Fruit fly (Drosophila melanogaster) whole organism, prepupa: ENCODE results near the gene RpL6.

Experiments used
- Blimp-1 ChIP-seq: fragments of 200-800 bp; sonication (Bioruptor generic); optimal IDR thresholded peaks from 3 replicates; lab custom pipeline; 2017; ENCODE audit warnings: missing biosample characterization, missing genetic modification characterization, mild to moderate bottlenecking, moderate library complexity, missing genetic modification reagents
- CG15336 ChIP-seq: fragments of 200-800 bp; sonication (Bioruptor generic); IDR thresholded peaks from 2 replicates; pipeline ENCODE4 v1.3.6; 2022; ENCODE audit warnings: missing biosample characterization, missing genetic modification characterization

DNA sequence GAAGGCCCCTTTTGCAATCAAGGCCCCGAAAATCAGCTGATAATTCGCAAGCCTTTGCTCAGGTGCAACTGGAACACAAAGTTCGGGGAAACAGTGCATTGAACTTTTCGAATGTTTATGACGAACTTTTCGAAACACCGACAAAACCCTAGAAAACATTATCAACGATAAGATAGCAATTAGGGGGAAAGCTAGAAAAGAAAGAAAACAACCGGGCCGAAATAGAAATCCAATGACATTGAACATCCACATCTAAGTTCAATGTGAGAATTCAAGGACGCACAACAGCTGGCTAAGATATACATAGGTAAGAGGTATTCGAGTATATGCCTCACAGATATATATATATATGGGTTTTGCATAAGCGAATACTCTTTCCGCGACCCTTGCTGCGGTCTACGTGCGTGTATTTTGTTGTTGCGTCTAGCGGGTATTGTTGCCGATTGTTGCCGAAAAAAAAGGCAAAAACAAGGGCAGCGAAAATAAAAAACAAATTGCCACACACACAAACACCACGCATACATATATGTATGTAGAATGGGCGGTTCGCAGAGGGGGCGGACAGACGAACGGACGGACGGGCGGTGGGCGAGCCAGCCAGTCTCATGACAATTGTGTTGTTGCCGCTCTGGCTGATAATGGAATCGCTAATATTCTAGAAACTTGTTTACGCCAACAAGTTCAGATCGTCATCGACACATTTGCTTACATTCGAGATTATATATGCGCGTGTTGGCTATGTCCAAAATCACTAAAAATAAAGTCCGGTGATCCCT, 3.7 kb upstream of the RpL6 start:
- TF ChIP-seq CG15336 (GFP tag; lab: Robert Waterston, UW) (no peak), Blimp-1 (GFP tag; lab: Kevin White, UChicago) (no peak)
